Worm (Caenorhabditis elegans): ENCODE measurements around the gene C27B7.6.

Gene C27B7.6

DNA sequence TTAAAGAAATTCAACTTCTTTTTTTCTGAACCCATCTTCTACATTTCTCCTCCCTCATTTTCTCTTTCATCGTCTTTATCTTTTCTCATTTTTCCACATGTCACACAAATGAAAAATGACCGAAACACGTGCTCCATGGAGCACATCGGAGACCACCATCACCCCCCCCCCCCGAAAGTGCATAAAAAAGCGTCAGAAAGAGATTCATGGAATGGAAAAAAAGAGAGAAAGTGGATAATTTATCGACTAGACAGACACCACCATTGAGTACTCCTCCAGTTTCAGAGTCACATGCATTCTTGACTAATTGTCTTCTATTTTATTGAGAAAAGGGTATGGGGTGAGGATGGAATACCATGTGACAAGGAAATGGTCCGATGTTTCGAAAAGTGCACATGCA, 41.0 kb upstream of the C27B7.6 start:
- no peak for TF ChIP-seq aly-2 (tag; optimal IDR thresholded peaks at IDR 0.05)
- TF ChIP-seq zag-1 (tag; optimal IDR thresholded peaks at IDR 0.05), result peak; percentile 13
- no peak for TF ChIP-seq alr-1 (tag; optimal IDR thresholded peaks at IDR 0.05)
- peak; percentile 49 for TF ChIP-seq sma-9 (GFP tag; optimal IDR thresholded peaks at IDR 0.05)
- TF ChIP-seq sma-9 (tag; optimal IDR thresholded peaks at IDR 0.05), result no peak
- TF ChIP-seq nhr-77 (tag; optimal IDR thresholded peaks at IDR 0.05), result no peak
- TF ChIP-seq mab-5 (tag; optimal IDR thresholded peaks at IDR 0.05), result peak; percentile 85
- peak; percentile 76 for TF ChIP-seq C34F6.9 (tag; optimal IDR thresholded peaks at IDR 0.05)
- TF ChIP-seq lin-39 (tag; optimal IDR thresholded peaks at IDR 0.05), result no peak
- peak; percentile 62 for TF ChIP-seq nhr-129 (tag; optimal IDR thresholded peaks at IDR 0.05)
- TF ChIP-seq sma-3 (GFP tag; optimal IDR thresholded peaks at IDR 0.05), result no peak
- no peak for TF ChIP-seq Y55F3AM.14 (GFP tag; optimal IDR thresholded peaks at IDR 0.05)
- no peak for TF ChIP-seq lin-11 (tag; optimal IDR thresholded peaks at IDR 0.05)
- TF ChIP-seq ceh-16 (tag; optimal IDR thresholded peaks at IDR 0.05), result no peak
- no peak for TF ChIP-seq nhr-23 (tag; optimal IDR thresholded peaks at IDR 0.05)
- TF ChIP-seq ZK546.5 (tag; optimal IDR thresholded peaks at IDR 0.05), result no peak
- peak; percentile 18 to 71 for TF ChIP-seq mdl-1 (tag; optimal IDR thresholded peaks at IDR 0.05)
- peak in 1 of 2 experiments; percentile 68 for TF ChIP-seq lsy-2 (tag; optimal IDR thresholded peaks at IDR 0.05)
- no peak for TF ChIP-seq ztf-11 (tag; optimal IDR thresholded peaks at IDR 0.05)
- TF ChIP-seq unc-62 (GFP tag; optimal IDR thresholded peaks at IDR 0.05), result no peak
- no peak for TF ChIP-seq nhr-10 (tag; optimal IDR thresholded peaks at IDR 0.05)
- no peak for TF ChIP-seq ztf-4 (tag; optimal IDR thresholded peaks at IDR 0.05)
- TF ChIP-seq ceh-82 (tag; optimal IDR thresholded peaks at IDR 0.05), result no peak
- no peak for TF ChIP-seq unc-39 (tag; optimal IDR thresholded peaks at IDR 0.05)
- no peak for TF ChIP-seq ama-1 (optimal IDR thresholded peaks at IDR 0.05)
- TF ChIP-seq nhr-25 (tag; optimal IDR thresholded peaks at IDR 0.05), result no peak
- no peak for TF ChIP-seq unc-55 (GFP tag; optimal IDR thresholded peaks at IDR 0.05)
- TF ChIP-seq crh-2 (tag; optimal IDR thresholded peaks at IDR 0.05), result peak; percentile 67
- TF ChIP-seq nhr-11 (tag; optimal IDR thresholded peaks at IDR 0.05), result no peak
- TF ChIP-seq nhr-237 (tag; optimal IDR thresholded peaks at IDR 0.05), result no peak
- no peak for TF ChIP-seq elt-3 (tag; optimal IDR thresholded peaks at IDR 0.05)
- no peak for TF ChIP-seq snpc-4 (tag; optimal IDR thresholded peaks at IDR 0.05)
- TF ChIP-seq peb-1 (tag; optimal IDR thresholded peaks at IDR 0.05), result no peak
- TF ChIP-seq blmp-1 (tag; optimal IDR thresholded peaks at IDR 0.05; ENCODE audit: insufficient read depth), result no peak
- TF ChIP-seq ztf-1 (GFP tag; conservative IDR thresholded peaks at IDR 0.05), result no peak
- no peak for TF ChIP-seq mbf-1 (tag; optimal IDR thresholded peaks at IDR 0.05)
- no peak for TF ChIP-seq nhr-12 (tag; optimal IDR thresholded peaks at IDR 0.05)
- TF ChIP-seq skn-1 (tag; optimal IDR thresholded peaks at IDR 0.05), result no peak
- no peak for TF ChIP-seq egl-27 (tag; optimal IDR thresholded peaks at IDR 0.05)
- no peak for TF ChIP-seq nhr-21 (tag; optimal IDR thresholded peaks at IDR 0.05)
- TF ChIP-seq F13H6.1 (tag; optimal IDR thresholded peaks at IDR 0.05), result peak; percentile 65
- no peak for TF ChIP-seq elt-1 (tag; optimal IDR thresholded peaks at IDR 0.05)
- no peak for TF ChIP-seq R02D3.7 (tag; optimal IDR thresholded peaks at IDR 0.05)
- no peak for TF ChIP-seq lin-13 (GFP tag; optimal IDR thresholded peaks at IDR 0.05)
- no peak for TF ChIP-seq fos-1 (tag; optimal IDR thresholded peaks at IDR 0.05)
- TF ChIP-seq gmeb-1 (tag; optimal IDR thresholded peaks at IDR 0.05), result no peak
- TF ChIP-seq nhr-6 (tag; optimal IDR thresholded peaks at IDR 0.05), result no peak
- no peak for TF ChIP-seq dmd-4 (tag; optimal IDR thresholded peaks at IDR 0.05)
- TF ChIP-seq sem-4 (tag; optimal IDR thresholded peaks at IDR 0.05), result peak; percentile 78

DNA sequence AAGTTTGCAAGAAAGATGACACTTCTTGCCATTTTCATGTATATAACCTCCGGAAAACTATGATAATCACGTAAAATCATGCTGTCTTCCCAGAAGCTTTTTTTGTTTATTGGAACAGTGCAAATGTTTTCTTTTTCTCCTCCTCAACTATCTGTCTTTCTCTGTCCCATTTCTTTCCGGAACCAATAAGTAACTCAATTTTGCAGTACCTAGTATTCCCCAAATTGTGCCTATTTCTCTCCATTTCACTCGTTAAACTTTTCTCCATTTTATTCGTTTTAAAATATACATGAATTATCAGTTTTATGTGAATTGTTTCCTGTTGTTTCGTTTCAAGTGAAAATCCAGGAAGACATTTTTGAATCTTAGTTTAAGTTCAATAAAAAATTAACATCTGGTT, 37.3 kb upstream of the C27B7.6 start:
- TF ChIP-seq nhr-25 (tag; optimal IDR thresholded peaks at IDR 0.05) (no peak), dmd-4 (tag; optimal IDR thresholded peaks at IDR 0.05) (no peak), unc-39 (tag; optimal IDR thresholded peaks at IDR 0.05) (no peak), R02D3.7 (tag; optimal IDR thresholded peaks at IDR 0.05) (no peak), crh-2 (tag; optimal IDR thresholded peaks at IDR 0.05) (no peak), ama-1 (optimal IDR thresholded peaks at IDR 0.05) (no peak), peb-1 (tag; optimal IDR thresholded peaks at IDR 0.05) (no peak), nhr-6 (tag; optimal IDR thresholded peaks at IDR 0.05) (no peak), elt-1 (tag; optimal IDR thresholded peaks at IDR 0.05) (no peak), fos-1 (tag; optimal IDR thresholded peaks at IDR 0.05) (no peak), alr-1 (tag; optimal IDR thresholded peaks at IDR 0.05) (no peak), Y55F3AM.14 (GFP tag; optimal IDR thresholded peaks at IDR 0.05) (no peak), nhr-12 (tag; optimal IDR thresholded peaks at IDR 0.05) (no peak)
